Worm (Caenorhabditis elegans) whole organism, late embryonic: ENCODE measurements around the gene F54D10.8.

Experiments used
- fkh-10 ChIP-seq: fragments of 150-350 bp; optimal IDR thresholded peaks from 2 replicates; lab custom pipeline; 2014; ENCODE audit warnings: missing biosample characterization, missing genetic modification reagents, missing genetic modification characterization
- mec-3 ChIP-seq: sonication (generic microtip); optimal IDR thresholded peaks from 2 replicates; lab custom pipeline; 2016; ENCODE audit warnings: borderline replicate concordance, missing genetic modification characterization, missing compliant biosample characterization
- nhr-232 ChIP-seq: sonication (generic microtip); optimal IDR thresholded peaks from 2 replicates; lab custom pipeline; 2016; ENCODE audit warnings: missing genetic modification characterization, missing compliant biosample characterization
- pax-1 ChIP-seq: fragments of 150-350 bp; optimal IDR thresholded peaks from 2 replicates; lab custom pipeline; 2014; ENCODE audit warnings: missing biosample characterization, missing genetic modification characterization
- pqm-1 ChIP-seq: sonication (generic microtip); optimal IDR thresholded peaks from 2 replicates; lab custom pipeline; 2016; ENCODE audit warnings: missing genetic modification characterization, missing compliant biosample characterization
- rnt-1 ChIP-seq: sonication (generic microtip); optimal IDR thresholded peaks from 2 replicates; lab custom pipeline; 2016; ENCODE audit warnings: missing genetic modification characterization, missing compliant biosample characterization

DNA sequence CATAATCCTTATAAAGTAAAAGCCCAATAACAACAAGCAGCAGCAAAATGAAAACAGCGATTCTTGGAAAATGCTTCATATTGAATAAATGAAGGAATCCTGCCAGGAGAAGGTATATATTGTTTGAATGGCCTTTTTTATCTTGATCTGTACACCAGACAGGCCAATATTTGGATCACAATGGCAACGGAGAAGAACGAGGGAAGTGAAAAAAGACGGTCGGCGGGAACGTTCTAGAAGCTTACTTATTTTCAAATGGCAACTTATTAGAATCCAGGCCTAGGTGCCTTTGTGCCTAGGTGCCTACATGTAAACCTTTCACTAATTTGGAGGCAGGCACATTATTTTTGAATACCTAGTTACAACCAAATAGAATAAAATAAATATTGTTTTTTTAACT is at the start of gene F54D10.8:
- no peak for TF ChIP-seq fkh-10
- TF ChIP-seq mec-3, result no peak
- TF ChIP-seq rnt-1 (tag; lab: Kevin White, UChicago), result no peak
- TF ChIP-seq pqm-1, result no peak
- TF ChIP-seq pax-1 (tag; lab: Kevin White, UChicago), result no peak
- TF ChIP-seq nhr-232 (tag; lab: Kevin White, UChicago), result no peak
